Worm (Caenorhabditis elegans): Measurements from ENCODE around the gene Y47D3A.34.

ce11 chrIII:11195553-11195952, 39.1 kb downstream of the Y47D3A.34 start:
- TF ChIP-seq aly-1 (tag; optimal IDR thresholded peaks at IDR 0.05) (no peak), pes-1 (GFP tag; IDR thresholded peaks at IDR 0.05) (no peak), ceh-36 (tag; optimal IDR thresholded peaks at IDR 0.05) (no peak), ama-1 (optimal IDR thresholded peaks at IDR 0.05) (no peak), hmbx-1 (tag; optimal IDR thresholded peaks at IDR 0.05) (no peak), sea-1 (GFP tag; conservative IDR thresholded peaks at IDR 0.05) (no peak), ceh-13 (GFP tag; optimal IDR thresholded peaks at IDR 0.05) (no peak), tbx-37 (GFP tag; conservative IDR thresholded peaks at IDR 0.05) (no peak), flt-1 (GFP tag; IDR thresholded peaks at IDR 0.05) (no peak), scrt-1 (GFP tag; IDR thresholded peaks at IDR 0.05) (no peak)

Measured in whole organism, early embryonic.